Worm (Caenorhabditis elegans) whole organism, L4 larva: ENCODE results near the gene C37C3.1.

ENCODE experiments used
- D1046.2 ChIP-seq: fragments of 200-800 bp; sonication (Bioruptor generic); IDR thresholded peaks from 2 replicates; pipeline ENCODE4 v1.3.6; 2022; ENCODE audit warnings: missing genetic modification characterization, missing compliant biosample characterization
- F26F4.8 ChIP-seq: fragments of 200-800 bp; sonication (Bioruptor generic); conservative IDR thresholded peaks from 2 replicates; pipeline ENCODE4 v1.3.6; 2022; ENCODE audit warnings: missing genetic modification characterization, missing compliant biosample characterization
- F49E8.2 ChIP-seq: sonication (generic microtip); optimal IDR thresholded peaks from 2 replicates; lab custom pipeline; 2016; ENCODE audit warnings: missing compliant biosample characterization, mild to moderate bottlenecking, missing genetic modification characterization, borderline replicate concordance
- R02D3.7 ChIP-seq: fragments of 150-350 bp; sonication (generic microtip); optimal IDR thresholded peaks from 3 replicates; lab custom pipeline; 2014; ENCODE audit warnings: missing biosample characterization, missing genetic modification characterization
- T26A8.4 ChIP-seq: fragments of 200-800 bp; sonication (Bioruptor generic); IDR thresholded peaks from 2 replicates; pipeline ENCODE4 v1.3.6; 2022; ENCODE audit warnings: missing genetic modification characterization, missing compliant biosample characterization
- aha-1 ChIP-seq: fragments of 150-350 bp; peaks from one replicate; lab custom pipeline; 2014; ENCODE audit warnings: missing biosample characterization, missing genetic modification characterization
- aly-2 ChIP-seq: sonication (generic microtip); optimal IDR thresholded peaks from 2 replicates; lab custom pipeline; 2018; ENCODE audit warnings: missing biosample characterization, missing genetic modification characterization
- ama-1 ChIP-seq: fragments of 150-350 bp; optimal IDR thresholded peaks from 2 replicates; lab custom pipeline; 2014; ENCODE audit warnings: inconsistent platforms, mixed read lengths
- ceh-32 ChIP-seq: sonication (generic microtip); optimal IDR thresholded peaks from 2 replicates; lab custom pipeline; 2016; ENCODE audit warnings: mild to moderate bottlenecking, missing genetic modification characterization, missing compliant biosample characterization; ENCODE audit not compliant: poor library complexity
- ceh-44 ChIP-seq: fragments of 200-800 bp; sonication (Bioruptor generic); IDR thresholded peaks from 2 replicates; pipeline ENCODE4 v1.3.6; 2022; ENCODE audit warnings: missing genetic modification reagents, missing genetic modification characterization, missing compliant biosample characterization
- ceh-62 ChIP-seq: sonication (generic microtip); optimal IDR thresholded peaks from 2 replicates; lab custom pipeline; 2017; ENCODE audit warnings: missing biosample characterization, missing genetic modification characterization
- ceh-82 ChIP-seq: sonication (generic microtip); optimal IDR thresholded peaks from 2 replicates; lab custom pipeline; 2017; ENCODE audit warnings: missing biosample characterization, missing genetic modification characterization
- cey-2 ChIP-seq: sonication (generic microtip); optimal IDR thresholded peaks from 3 replicates; lab custom pipeline; 2017; ENCODE audit warnings: missing genetic modification characterization, mild to moderate bottlenecking, missing compliant biosample characterization, antibody characterized with exemption, borderline replicate concordance; ENCODE audit not compliant: insufficient read depth
- ctbp-1 ChIP-seq: fragments of 200-800 bp; sonication (Bioruptor generic); IDR thresholded peaks from 2 replicates; pipeline ENCODE4 v1.3.6; 2022; ENCODE audit warnings: missing genetic modification reagents, missing genetic modification characterization, missing compliant biosample characterization
- daf-19 ChIP-seq: fragments of 200-800 bp; sonication (Bioruptor generic); conservative IDR thresholded peaks from 2 replicates; pipeline ENCODE4 v1.3.6; 2022; ENCODE audit warnings: missing genetic modification characterization, missing compliant biosample characterization
- daf-8 ChIP-seq: fragments of 200-800 bp; sonication (Bioruptor generic); IDR thresholded peaks from 2 replicates; pipeline ENCODE4 v1.3.6; 2022; ENCODE audit warnings: missing genetic modification characterization, missing compliant biosample characterization
- dmd-6 ChIP-seq: fragments of 200-800 bp; sonication (Bioruptor generic); IDR thresholded peaks from 2 replicates; pipeline ENCODE4 v1.3.6; 2022; ENCODE audit warnings: missing genetic modification reagents, missing genetic modification characterization, missing compliant biosample characterization
- dmd-9 ChIP-seq: fragments of 200-800 bp; sonication (Bioruptor generic); IDR thresholded peaks from 2 replicates; pipeline ENCODE4 v1.3.6; 2022; ENCODE audit warnings: missing genetic modification reagents, missing genetic modification characterization, missing compliant biosample characterization
- dpl-1 ChIP-seq: fragments of 150-350 bp; optimal IDR thresholded peaks from 2 replicates; lab custom pipeline; 2014; ENCODE audit warnings: missing biosample characterization, missing genetic modification reagents, missing genetic modification characterization
- duxl-1 ChIP-seq: sonication (generic microtip); optimal IDR thresholded peaks from 2 replicates; lab custom pipeline; 2016; ENCODE audit warnings: mild to moderate bottlenecking, missing genetic modification characterization, moderate library complexity, missing compliant biosample characterization; ENCODE audit not compliant: poor library complexity
- dve-1 ChIP-seq: sonication (generic microtip); optimal IDR thresholded peaks from 2 replicates; lab custom pipeline; 2017; ENCODE audit warnings: antibody characterized with exemption, mild to moderate bottlenecking, missing genetic modification characterization, missing compliant biosample characterization; ENCODE audit not compliant: insufficient read depth
- egl-43 ChIP-seq: fragments of 200-800 bp; sonication (Bioruptor generic); IDR thresholded peaks from 2 replicates; pipeline ENCODE4 v1.3.6; 2022; ENCODE audit warnings: missing genetic modification reagents, missing genetic modification characterization, missing compliant biosample characterization
- fkh-10 ChIP-seq: fragments of 150-350 bp; optimal IDR thresholded peaks from 2 replicates; lab custom pipeline; 2014; ENCODE audit warnings: missing biosample characterization, missing genetic modification reagents, missing genetic modification characterization
- fos-1 ChIP-seq: fragments of 150-350 bp; optimal IDR thresholded peaks from 2 replicates; lab custom pipeline; 2014; ENCODE audit warnings: missing biosample characterization, missing genetic modification characterization
- hif-1 ChIP-seq, 2 experiments: sonication (generic microtip); optimal IDR thresholded peaks; 2 replicates each; lab custom pipeline; 2016 to 2017; ENCODE audit warnings: missing compliant biosample characterization in 2 of 2, missing genetic modification characterization in 2 of 2, missing genetic modification reagents in 2 of 2, missing genotype in 2 of 2, mild to moderate bottlenecking in 1 of 2
- hmg-1.1 ChIP-seq: fragments of 200-800 bp; sonication (Bioruptor generic); IDR thresholded peaks from 2 replicates; pipeline ENCODE4 v1.3.6; 2022; ENCODE audit warnings: missing genetic modification reagents, missing genetic modification characterization, missing compliant biosample characterization
- lim-7 ChIP-seq: fragments of 200-800 bp; sonication (Bioruptor generic); IDR thresholded peaks from 2 replicates; pipeline ENCODE4 v1.3.6; 2022; ENCODE audit warnings: missing genetic modification characterization, missing compliant biosample characterization
- lin-15B ChIP-seq: fragments of 150-350 bp; sonication (generic microtip); optimal IDR thresholded peaks from 3 replicates; lab custom pipeline; 2014; ENCODE audit warnings: missing biosample characterization, missing genetic modification characterization
- lsy-2 ChIP-seq, 2 experiments: fragments of 150-350 bp in 1 of 2; sonication (generic microtip) in 1 of 2; optimal IDR thresholded peaks; 2 replicates each; lab custom pipeline; 2014 to 2017; ENCODE audit warnings: missing biosample characterization in 2 of 2, missing genetic modification characterization in 2 of 2
- madf-5 ChIP-seq, 2 experiments: fragments of 200-800 bp; sonication (Bioruptor generic); IDR thresholded peaks; 2 replicates each; pipeline ENCODE4 v1.3.6; 2022; ENCODE audit warnings: missing compliant biosample characterization in 2 of 2, missing genetic modification characterization in 2 of 2
- mes-2 ChIP-seq: sonication (generic microtip); optimal IDR thresholded peaks from 2 replicates; lab custom pipeline; 2016; ENCODE audit warnings: missing genotype, mild to moderate bottlenecking, missing genetic modification characterization, missing compliant biosample characterization; ENCODE audit not compliant: poor library complexity, severe bottlenecking
- nhr-102 ChIP-seq: sonication (generic microtip); optimal IDR thresholded peaks from 2 replicates; lab custom pipeline; 2016; ENCODE audit warnings: mild to moderate bottlenecking, missing genetic modification characterization, moderate library complexity, missing compliant biosample characterization
- nhr-111 ChIP-seq: fragments of 200-800 bp; sonication (Bioruptor generic); optimal IDR thresholded peaks from 2 replicates; lab custom pipeline; 2018; ENCODE audit warnings: mild to moderate bottlenecking, missing genetic modification characterization, missing compliant biosample characterization
- nhr-237 ChIP-seq: sonication (generic microtip); optimal IDR thresholded peaks from 2 replicates; lab custom pipeline; 2017; ENCODE audit warnings: missing biosample characterization, missing genetic modification characterization
- nhr-25 ChIP-seq: sonication (generic microtip); optimal IDR thresholded peaks from 2 replicates; lab custom pipeline; 2017; ENCODE audit warnings: missing genetic modification characterization, mild to moderate bottlenecking, missing compliant biosample characterization, antibody characterized with exemption, moderate library complexity, borderline replicate concordance; ENCODE audit not compliant: insufficient read depth
- nhr-28 ChIP-seq: fragments of 150-350 bp; optimal IDR thresholded peaks from 2 replicates; lab custom pipeline; 2014; ENCODE audit warnings: missing biosample characterization, missing genetic modification characterization
- nhr-41 ChIP-seq: fragments of 200-800 bp; sonication (Bioruptor generic); IDR thresholded peaks from 2 replicates; pipeline ENCODE4 v1.3.6; 2022; ENCODE audit warnings: missing genetic modification reagents, missing genetic modification characterization, missing compliant biosample characterization
- nhr-42 ChIP-seq: fragments of 200-800 bp; sonication (Bioruptor generic); IDR thresholded peaks from 2 replicates; pipeline ENCODE4 v1.3.6; 2022; ENCODE audit warnings: missing genetic modification characterization, missing compliant biosample characterization
- nhr-6 ChIP-seq: fragments of 150-350 bp; optimal IDR thresholded peaks from 2 replicates; lab custom pipeline; 2014; ENCODE audit warnings: missing biosample characterization, missing genetic modification characterization
- nhr-76 ChIP-seq: fragments of 150-350 bp; optimal IDR thresholded peaks from 2 replicates; lab custom pipeline; 2014; ENCODE audit warnings: missing biosample characterization, missing genetic modification characterization
- nhr-77 ChIP-seq: fragments of 150-350 bp; optimal IDR thresholded peaks from 2 replicates; lab custom pipeline; 2014; ENCODE audit warnings: missing biosample characterization, missing genetic modification characterization
- rbr-2 ChIP-seq: sonication (generic microtip); optimal IDR thresholded peaks from 2 replicates; lab custom pipeline; 2016; ENCODE audit warnings: missing genotype, missing genetic modification characterization, missing compliant biosample characterization
- saeg-2 ChIP-seq: fragments of 200-800 bp; sonication (Bioruptor generic); IDR thresholded peaks from 2 replicates; pipeline ENCODE4 v1.3.6; 2022; ENCODE audit warnings: missing genetic modification reagents, missing genetic modification characterization, missing compliant biosample characterization
- set-16 ChIP-seq: fragments of 200-800 bp; sonication (Bioruptor generic); IDR thresholded peaks from 2 replicates; pipeline ENCODE4 v1.3.6; 2022; ENCODE audit warnings: missing genetic modification reagents, missing genetic modification characterization, missing compliant biosample characterization
- snpc-1.2 ChIP-seq: fragments of 200-800 bp; sonication (Bioruptor generic); IDR thresholded peaks from 2 replicates; pipeline ENCODE4 v1.3.6; 2022; ENCODE audit warnings: missing genetic modification reagents, missing genetic modification characterization, missing compliant biosample characterization
- tag-97 ChIP-seq: fragments of 200-800 bp; sonication (Bioruptor generic); IDR thresholded peaks from 2 replicates; pipeline ENCODE4 v1.3.6; 2022; ENCODE audit warnings: missing genetic modification characterization, missing compliant biosample characterization
- unc-62 ChIP-seq, 3 experiments: fragments of 150-350 bp in 1 of 3; sonication (generic microtip); optimal IDR thresholded peaks in 2 of 3; peaks in 1 of 3; 1 replicate in 1 of 3; 2 replicates in 2 of 3; lab custom pipeline; 2014 to 2017; ENCODE audit warnings: missing biosample characterization in 3 of 3, missing genetic modification characterization in 3 of 3, missing genetic modification reagents in 3 of 3, missing genotype in 1 of 3
- vab-7 ChIP-seq: fragments of 200-800 bp; sonication (Bioruptor generic); IDR thresholded peaks from 2 replicates; pipeline ENCODE4 v1.3.6; 2022; ENCODE audit warnings: missing genetic modification reagents, missing genetic modification characterization, missing compliant biosample characterization
- zfp-3 ChIP-seq: fragments of 200-800 bp; sonication (Bioruptor generic); conservative IDR thresholded peaks from 2 replicates; pipeline ENCODE4 v1.3.6; 2022; ENCODE audit warnings: missing genetic modification reagents, missing genetic modification characterization, missing compliant biosample characterization
- zip-11 ChIP-seq: fragments of 200-800 bp; sonication (Bioruptor generic); IDR thresholded peaks from 2 replicates; pipeline ENCODE4 v1.3.6; 2022; ENCODE audit warnings: missing genetic modification characterization, missing compliant biosample characterization
- zip-2 ChIP-seq: fragments of 150-350 bp; optimal IDR thresholded peaks from 2 replicates; lab custom pipeline; 2014; ENCODE audit warnings: missing biosample characterization, missing genetic modification characterization

Gene C37C3.1

DNA sequence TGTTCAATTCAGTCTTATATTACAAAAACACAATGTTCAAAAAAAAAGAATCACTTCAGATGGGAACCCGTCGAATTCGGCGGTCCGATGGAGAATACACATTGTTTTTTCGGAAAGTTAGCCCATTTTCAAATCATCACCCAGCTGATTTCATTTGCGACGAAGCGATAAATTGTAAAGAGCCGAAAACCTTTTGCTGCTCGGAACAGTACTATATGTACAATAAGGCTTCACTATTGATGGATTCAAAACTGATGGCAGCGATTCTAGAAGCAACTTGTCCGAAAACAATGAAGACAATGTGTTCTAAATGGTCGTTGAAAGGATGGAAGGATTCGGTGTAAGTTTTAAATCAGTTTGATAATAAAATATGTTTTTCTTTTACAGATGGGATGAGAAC is at the start of gene C37C3.1:
Gene C37C3.1 (plus strand): TSS at position 33 of the 400 bp plus-strand sequence.
- TF ChIP-seq aha-1 (peak; percentile 94), daf-8 (GFP tag; lab: Robert Waterston, UW) (0 out of 2 replicates have a peak, but pooled peaks have one; percentile 13), ceh-62 (no peak), nhr-6 (no peak), unc-62 (GFP tag; optimal IDR thresholded peaks at IDR 0.05 in 1 of 2; lab: Kevin White, UChicago) (no peak), unc-62 (tag; optimal IDR thresholded peaks at IDR 0.05; lab: Kevin White, UChicago) (no peak), cey-2 (tag; lab: Kevin White, UChicago) (no peak), mes-2 (tag; lab: Kevin White, UChicago) (no peak), hmg-1.1 (no peak), nhr-237 (tag; lab: Kevin White, UChicago) (no peak), rbr-2 (tag; lab: Kevin White, UChicago) (peak; percentile 11), saeg-2 (GFP tag; lab: Robert Waterston, UW) (no peak), ama-1 (lab: Kevin White, UChicago) (peak; percentile 84), R02D3.7 (tag; lab: Kevin White, UChicago) (no peak), dmd-6 (GFP tag; lab: Robert Waterston, UW) (no peak), lsy-2 (tag; optimal IDR thresholded peaks at IDR 0.05; lab: Kevin White, UChicago) (peak in 1 of 2 experiments; percentile 59), duxl-1 (tag; lab: Kevin White, UChicago) (no peak), nhr-25 (tag; lab: Kevin White, UChicago) (no peak), madf-5 (GFP tag; IDR thresholded peaks at IDR 0.05; lab: Robert Waterston, UW) (no peak), lim-7 (GFP tag; lab: Robert Waterston, UW) (no peak), D1046.2 (GFP tag; lab: Robert Waterston, UW) (no peak), fos-1 (tag; lab: Kevin White, UChicago) (no peak), ctbp-1 (0 out of 2 replicates have a peak, but pooled peaks have one; percentile 49), zip-2 (tag; lab: Kevin White, UChicago) (no peak), nhr-111 (GFP tag; lab: Kevin White, UChicago) (no peak), nhr-77 (tag; lab: Kevin White, UChicago) (no peak), nhr-41 (no peak), dmd-9 (GFP tag; lab: Robert Waterston, UW) (no peak), aly-2 (tag; lab: Kevin White, UChicago) (no peak), zfp-3 (0 out of 2 replicates have a peak, but pooled peaks have one; percentile 47), nhr-28 (no peak), T26A8.4 (GFP tag; lab: Robert Waterston, UW) (peak; percentile 81), fkh-10 (GFP tag; lab: Kevin White, UChicago) (no peak), dpl-1 (GFP tag; lab: Kevin White, UChicago) (no peak), F49E8.2 (tag; lab: Kevin White, UChicago) (peak; percentile 17), egl-43 (no peak), snpc-1.2 (GFP tag; lab: Robert Waterston, UW) (peak; percentile 23; the same call in 1 of the 2 replicates), vab-7 (GFP tag; lab: Robert Waterston, UW) (no peak), ceh-44 (GFP tag; lab: Robert Waterston, UW) (no peak), tag-97 (GFP tag; lab: Robert Waterston, UW) (no peak), nhr-42 (GFP tag; lab: Robert Waterston, UW) (no peak), dve-1 (tag; lab: Kevin White, UChicago) (peak; percentile 14), F26F4.8 (GFP tag; lab: Robert Waterston, UW) (no peak), set-16 (GFP tag; lab: Robert Waterston, UW) (no peak), nhr-102 (tag; lab: Kevin White, UChicago) (peak; percentile 69), hif-1 (tag; optimal IDR thresholded peaks at IDR 0.05; lab: Kevin White, UChicago) (no peak), zip-11 (GFP tag; lab: Robert Waterston, UW) (no peak), nhr-76 (tag; lab: Kevin White, UChicago) (no peak), lin-15B (tag; lab: Kevin White, UChicago) (no peak), daf-19 (GFP tag; lab: Robert Waterston, UW) (no peak), ceh-32 (no peak), ceh-82 (no peak)
